Fruit fly (Drosophila melanogaster) whole organism, prepupa: ENCODE data around the gene org-1.

Source experiments
- CG10669 ChIP-seq: fragments of 200-800 bp; sonication (Bioruptor generic); optimal IDR thresholded peaks from 3 replicates; lab custom pipeline; 2018; ENCODE audit warnings: missing biosample characterization, mild to moderate bottlenecking, missing genetic modification characterization, moderate library complexity
- CG11762 ChIP-seq: fragments of 200-800 bp; sonication (Bioruptor generic); optimal IDR thresholded peaks from 3 replicates; lab custom pipeline; 2016; ENCODE audit warnings: missing biosample characterization, missing genetic modification characterization; ENCODE audit not compliant: insufficient read depth
- CG11902 ChIP-seq: fragments of 200-800 bp; sonication (Bioruptor generic); optimal IDR thresholded peaks from 3 replicates; lab custom pipeline; 2016; ENCODE audit warnings: missing biosample characterization, missing genetic modification characterization
- CG15336 ChIP-seq: fragments of 200-800 bp; sonication (Bioruptor generic); IDR thresholded peaks from 2 replicates; pipeline ENCODE4 v1.3.6; 2022; ENCODE audit warnings: missing biosample characterization, missing genetic modification characterization
- CG1621 ChIP-seq: fragments of 200-800 bp; sonication (Bioruptor generic); optimal IDR thresholded peaks from 3 replicates; lab custom pipeline; 2018; ENCODE audit warnings: missing biosample characterization, mild to moderate bottlenecking, missing genetic modification characterization
- CG3032 ChIP-seq: fragments of 200-800 bp; optimal IDR thresholded peaks from 2 replicates; lab custom pipeline; 2019; ENCODE audit warnings: missing biosample characterization, mild to moderate bottlenecking, missing genetic modification characterization, moderate library complexity
- CG31627 ChIP-seq: fragments of 200-800 bp; sonication (Bioruptor generic); optimal IDR thresholded peaks from 3 replicates; lab custom pipeline; 2016; ENCODE audit warnings: missing biosample characterization, missing genetic modification characterization
- CG34406 ChIP-seq: fragments of 200-800 bp; sonication (Bioruptor generic); optimal IDR thresholded peaks from 3 replicates; lab custom pipeline; 2016; ENCODE audit warnings: missing biosample characterization, missing genetic modification characterization
- CG4318 ChIP-seq: fragments of 200-800 bp; sonication (Bioruptor generic); optimal IDR thresholded peaks from 3 replicates; lab custom pipeline; 2017; ENCODE audit warnings: missing biosample characterization, mild to moderate bottlenecking, missing genetic modification characterization
- CG6276 ChIP-seq: fragments of 200-800 bp; sonication (Bioruptor generic); optimal IDR thresholded peaks from 2 replicates; lab custom pipeline; 2017; ENCODE audit warnings: missing biosample characterization, mild to moderate bottlenecking, missing genetic modification characterization
- CG6792 ChIP-seq: fragments of 200-800 bp; sonication (Bioruptor generic); optimal IDR thresholded peaks from 3 replicates; lab custom pipeline; 2016; ENCODE audit warnings: missing biosample characterization, missing genetic modification characterization
- CG6808 ChIP-seq: fragments of 200-800 bp; sonication (Bioruptor generic); optimal IDR thresholded peaks from 3 replicates; lab custom pipeline; 2017; ENCODE audit warnings: missing biosample characterization, missing genetic modification characterization, mild to moderate bottlenecking, moderate library complexity, missing genetic modification reagents
- CG6854 ChIP-seq: fragments of 200-800 bp; sonication (Bioruptor generic); optimal IDR thresholded peaks from 2 replicates; lab custom pipeline; 2017; ENCODE audit warnings: missing biosample characterization, mild to moderate bottlenecking, missing genetic modification characterization
- CG7368 ChIP-seq: fragments of 200-800 bp; sonication (Bioruptor generic); optimal IDR thresholded peaks from 3 replicates; lab custom pipeline; 2016; ENCODE audit warnings: missing biosample characterization, missing genetic modification characterization
- CG8632 ChIP-seq: fragments of 200-800 bp; sonication (Bioruptor generic); optimal IDR thresholded peaks from 3 replicates; lab custom pipeline; 2016; ENCODE audit warnings: missing biosample characterization, missing genetic modification characterization
- Eip75B ChIP-seq: fragments of 200-800 bp; sonication (Bioruptor generic); optimal IDR thresholded peaks from 3 replicates; lab custom pipeline; 2016; ENCODE audit warnings: missing biosample characterization, missing genetic modification characterization
- Eip78C ChIP-seq: fragments of 200-800 bp; sonication (Bioruptor generic); peaks from one replicate; lab custom pipeline; 2016; ENCODE audit warnings: missing biosample characterization, missing genetic modification characterization
- Eip93F ChIP-seq: fragments of 200-800 bp; sonication (Bioruptor generic); optimal IDR thresholded peaks from 2 replicates; lab custom pipeline; 2016; ENCODE audit warnings: missing biosample characterization, mild to moderate bottlenecking, missing genetic modification characterization
- Ets96B ChIP-seq: fragments of 200-800 bp; optimal IDR thresholded peaks from 2 replicates; lab custom pipeline; 2019; ENCODE audit warnings: missing biosample characterization, mild to moderate bottlenecking, missing genetic modification characterization, moderate library complexity
- Hr38 ChIP-seq: sonication (Bioruptor generic); optimal IDR thresholded peaks from 2 replicates; lab custom pipeline; 2016; ENCODE audit warnings: missing biosample characterization, missing genetic modification characterization
- Hr39 ChIP-seq: fragments of 200-800 bp; sonication (Bioruptor generic); optimal IDR thresholded peaks from 2 replicates; lab custom pipeline; 2016; ENCODE audit warnings: missing biosample characterization, missing genetic modification characterization
- Hr4 ChIP-seq: fragments of 200-800 bp; sonication (Bioruptor generic); optimal IDR thresholded peaks from 3 replicates; lab custom pipeline; 2016; ENCODE audit warnings: missing biosample characterization, missing genetic modification characterization
- OdsH ChIP-seq: fragments of 200-800 bp; sonication (Bioruptor generic); optimal IDR thresholded peaks from 3 replicates; lab custom pipeline; 2016; ENCODE audit warnings: missing biosample characterization, missing genetic modification characterization
- Smox ChIP-seq: fragments of 200-800 bp; sonication (Bioruptor generic); optimal IDR thresholded peaks from 3 replicates; lab custom pipeline; 2016; ENCODE audit warnings: missing biosample characterization, missing genetic modification characterization
- Sox102F ChIP-seq: fragments of 200-800 bp; sonication (Bioruptor generic); optimal IDR thresholded peaks from 2 replicates; lab custom pipeline; 2016; ENCODE audit warnings: missing biosample characterization, mild to moderate bottlenecking, missing genetic modification characterization
- Sox14 ChIP-seq: fragments of 200-800 bp; sonication (Bioruptor generic); optimal IDR thresholded peaks from 3 replicates; lab custom pipeline; 2016; ENCODE audit warnings: missing biosample characterization, missing genetic modification characterization
- achi ChIP-seq: fragments of 200-800 bp; sonication (Bioruptor generic); optimal IDR thresholded peaks from 3 replicates; lab custom pipeline; 2016; ENCODE audit warnings: missing biosample characterization, missing genetic modification characterization
- cyc ChIP-seq: fragments of 200-800 bp; sonication (Bioruptor generic); optimal IDR thresholded peaks from 3 replicates; lab custom pipeline; 2016; ENCODE audit warnings: missing biosample characterization, missing genetic modification characterization
- dsx ChIP-seq: fragments of 200-800 bp; optimal IDR thresholded peaks from 3 replicates; lab custom pipeline; 2019; ENCODE audit warnings: missing biosample characterization, mild to moderate bottlenecking, missing genetic modification characterization, moderate library complexity; ENCODE audit not compliant: poor library complexity, severe bottlenecking
- esn ChIP-seq: fragments of 200-800 bp; sonication (Bioruptor generic); optimal IDR thresholded peaks from 2 replicates; lab custom pipeline; 2016; ENCODE audit warnings: missing biosample characterization, mild to moderate bottlenecking, missing genetic modification characterization, moderate library complexity
- fd59A ChIP-seq: fragments of 200-800 bp; sonication (Bioruptor generic); optimal IDR thresholded peaks from 2 replicates; lab custom pipeline; 2017; ENCODE audit warnings: missing biosample characterization, mild to moderate bottlenecking, missing genetic modification characterization, missing genetic modification reagents
- fkh ChIP-seq: fragments of 200-800 bp; sonication (Bioruptor generic); optimal IDR thresholded peaks from 3 replicates; lab custom pipeline; 2017; ENCODE audit warnings: missing biosample characterization, mild to moderate bottlenecking, missing genetic modification characterization, moderate library complexity
- pdm3 ChIP-seq: fragments of 200-800 bp; sonication (Bioruptor generic); optimal IDR thresholded peaks from 3 replicates; lab custom pipeline; 2016; ENCODE audit warnings: missing biosample characterization, missing genetic modification characterization
- salr ChIP-seq, 2 experiments: fragments of 200-800 bp; sonication (Bioruptor generic); optimal IDR thresholded peaks; 3 replicates each; lab custom pipeline; 2016 to 2018; ENCODE audit warnings: missing biosample characterization in 2 of 2, missing genetic modification characterization in 2 of 2, mild to moderate bottlenecking in 1 of 2
- vri ChIP-seq: fragments of 200-800 bp; sonication (Bioruptor generic); optimal IDR thresholded peaks from 3 replicates; lab custom pipeline; 2016; ENCODE audit warnings: missing biosample characterization, mild to moderate bottlenecking, missing genetic modification characterization

The org-1 gene

DNA sequence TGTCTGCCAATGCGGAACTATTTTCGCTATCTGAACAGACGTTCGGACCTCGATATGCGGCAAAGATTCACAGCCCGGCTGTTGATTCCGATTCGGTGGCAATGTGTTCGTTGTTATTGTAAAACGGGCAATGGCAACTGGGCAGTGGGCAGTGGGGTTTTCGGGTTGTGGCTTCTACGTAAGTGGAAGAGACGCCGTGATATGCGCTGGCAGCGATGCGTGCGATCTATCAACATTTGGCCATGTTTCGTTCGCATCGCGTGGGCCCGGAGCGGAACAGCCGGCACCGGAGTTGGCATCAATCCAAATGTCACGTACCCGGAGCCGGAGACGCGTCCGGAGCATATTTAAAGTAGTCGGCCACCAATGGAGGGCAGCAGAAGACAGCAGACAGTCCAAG is 26.6 kb upstream of the org-1 start, which contains the start of gene Cp38:
Cp38 (plus strand) TSS at position 376 of the 400 bp plus-strand sequence.
- TF ChIP-seq Sox102F (GFP tag; lab: Kevin White, UChicago) (no peak), CG7368 (GFP tag; lab: Kevin White, UChicago) (no peak), fd59A (no peak), Ets96B (tag; lab: Kevin White, UChicago) (no peak), CG15336 (no peak), CG10669 (GFP tag; lab: Kevin White, UChicago) (no peak), Hr39 (GFP tag; lab: Kevin White, UChicago) (no peak), CG34406 (GFP tag; lab: Kevin White, UChicago) (no peak), CG3032 (no peak), CG1621 (tag; lab: Kevin White, UChicago) (no peak), pdm3 (GFP tag; lab: Kevin White, UChicago) (no peak), CG6276 (no peak), dsx (GFP tag; lab: Kevin White, UChicago) (no peak)

- no peak for TF ChIP-seq CG31627 (GFP tag; lab: Kevin White, UChicago)
- no peak for TF ChIP-seq CG11902
- TF ChIP-seq Eip75B (GFP tag; lab: Kevin White, UChicago) = no peak
- no peak for TF ChIP-seq CG6808 (GFP tag; lab: Kevin White, UChicago)
- TF ChIP-seq fd59A = no peak
- TF ChIP-seq Smox = no peak
- no peak for TF ChIP-seq Sox14
- no peak for TF ChIP-seq Hr38 (GFP tag; lab: Kevin White, UChicago)
- no peak for TF ChIP-seq CG6276
- TF ChIP-seq CG4318 (GFP tag; lab: Kevin White, UChicago) = no peak
- no peak for TF ChIP-seq fkh (GFP tag; lab: Kevin White, UChicago)
- TF ChIP-seq CG6792 = no peak
- TF ChIP-seq, all 60 proteins: peak for 0
Measured at dm6 chrX:8479031-8479568, 24.2 kb upstream of the org-1 start, which contains the start of gene Cp36. Gene Cp36, plus strand, starts transcription at chrX:8479319.

- no peak for TF ChIP-seq dsx (GFP tag; lab: Kevin White, UChicago)
Measured at dm6 chrX:8476817-8477216, 21.9 kb upstream of the org-1 start, which contains the start of gene Cp7Fc. Gene Cp7Fc, plus strand, starts transcription at chrX:8477117.

- TF ChIP-seq CG8632 (GFP tag; lab: Kevin White, UChicago) (no peak), cyc (no peak), Hr4 (GFP tag; lab: Kevin White, UChicago) (no peak), esn (no peak), CG11762 (GFP tag; lab: Kevin White, UChicago) (no peak), OdsH (no peak), CG31627 (GFP tag; lab: Kevin White, UChicago) (no peak), Sox14 (no peak), achi (no peak), Eip78C (GFP tag; lab: Kevin White, UChicago) (no peak), Eip93F (GFP tag; lab: Kevin White, UChicago) (no peak), salr (GFP tag; optimal IDR thresholded peaks at IDR 0.05; lab: Kevin White, UChicago) (no peak), vri (GFP tag; lab: Kevin White, UChicago) (no peak), CG7368 (GFP tag; lab: Kevin White, UChicago) (no peak), fkh (GFP tag; lab: Kevin White, UChicago) (no peak), CG6854 (no peak)
Measured at dm6 chrX:8475657-8476056, 20.8 kb upstream of the org-1 start.
